Fruit fly (Drosophila melanogaster) whole organism, embryonic: Measurements from ENCODE around the gene AsnRS.

Source experiments
- CG10462 ChIP-seq: fragments of 200-800 bp; sonication (Bioruptor generic); optimal IDR thresholded peaks from 2 replicates; lab custom pipeline; 2016; ENCODE audit warnings: missing biosample characterization, missing genetic modification characterization
- CG11247 ChIP-seq: fragments of 200-800 bp; sonication (Bioruptor generic); IDR thresholded peaks from 2 replicates; pipeline ENCODE4 v1.3.6; 2022; ENCODE audit warnings: missing biosample characterization, missing genetic modification characterization
- CG11398 ChIP-seq: fragments of 200-800 bp; sonication (Bioruptor generic); optimal IDR thresholded peaks from 2 replicates; lab custom pipeline; 2016; ENCODE audit warnings: missing biosample characterization, missing genetic modification characterization
- CG11560 ChIP-seq: fragments of 200-800 bp; sonication (Bioruptor generic); IDR thresholded peaks from 3 replicates; pipeline ENCODE4 v1.3.6; 2022; ENCODE audit warnings: missing biosample characterization, missing genetic modification characterization
- CG12155 ChIP-seq: fragments of 200-800 bp; sonication (Bioruptor generic); optimal IDR thresholded peaks from 3 replicates; lab custom pipeline; 2016; ENCODE audit warnings: missing biosample characterization, missing genetic modification characterization
- CG1233 ChIP-seq: fragments of 200-800 bp; sonication (Bioruptor generic); optimal IDR thresholded peaks from 4 replicates; lab custom pipeline; 2018; ENCODE audit warnings: missing biosample characterization, mild to moderate bottlenecking, missing genetic modification characterization
- CG12744 ChIP-seq: fragments of 200-800 bp; sonication (Bioruptor generic); optimal IDR thresholded peaks from 2 replicates; lab custom pipeline; 2016; ENCODE audit warnings: missing biosample characterization, missing genetic modification characterization
- CG13123 ChIP-seq: fragments of 200-800 bp; sonication (Bioruptor generic); optimal IDR thresholded peaks from 2 replicates; lab custom pipeline; 2016; ENCODE audit warnings: missing biosample characterization, missing genetic modification characterization
- CG17385 ChIP-seq: fragments of 200-800 bp; sonication (Bioruptor generic); optimal IDR thresholded peaks from 3 replicates; lab custom pipeline; 2018; ENCODE audit warnings: missing biosample characterization, mild to moderate bottlenecking, missing genetic modification characterization
- CG2116 ChIP-seq: fragments of 200-800 bp; sonication (Bioruptor generic); optimal IDR thresholded peaks from 3 replicates; lab custom pipeline; 2018; ENCODE audit warnings: missing biosample characterization, mild to moderate bottlenecking, missing genetic modification characterization
- CG31388 ChIP-seq: fragments of 200-800 bp; sonication (Bioruptor generic); optimal IDR thresholded peaks from 2 replicates; lab custom pipeline; 2016; ENCODE audit warnings: missing biosample characterization, missing genetic modification characterization
- CG33557 ChIP-seq: fragments of 200-800 bp; sonication (Bioruptor generic); optimal IDR thresholded peaks from 2 replicates; lab custom pipeline; 2019; ENCODE audit warnings: missing biosample characterization, mild to moderate bottlenecking, missing genetic modification characterization, moderate library complexity
- CG34376 ChIP-seq: fragments of 200-800 bp; sonication (Bioruptor generic); optimal IDR thresholded peaks from 2 replicates; lab custom pipeline; 2018; ENCODE audit warnings: missing biosample characterization, mild to moderate bottlenecking, missing genetic modification characterization
- CG3838 ChIP-seq: fragments of 200-800 bp; sonication (Bioruptor generic); optimal IDR thresholded peaks from 3 replicates; lab custom pipeline; 2016; ENCODE audit warnings: missing biosample characterization, missing genetic modification characterization
- CG6765 ChIP-seq: fragments of 200-800 bp; sonication (Bioruptor generic); optimal IDR thresholded peaks from 3 replicates; lab custom pipeline; 2017; ENCODE audit warnings: missing biosample characterization, mild to moderate bottlenecking, missing genetic modification characterization
- CG7963 ChIP-seq: fragments of 200-800 bp; sonication (Bioruptor generic); IDR thresholded peaks from 3 replicates; pipeline ENCODE4 v1.3.6; 2022; ENCODE audit warnings: missing biosample characterization, missing genetic modification characterization; ENCODE audit not compliant: partially characterized antibody
- CG8924 ChIP-seq: fragments of 200-800 bp; optimal IDR thresholded peaks from 3 replicates; lab custom pipeline; 2019; ENCODE audit warnings: missing biosample characterization, mild to moderate bottlenecking, missing genetic modification characterization, moderate library complexity
- Camta ChIP-seq: fragments of 200-800 bp; sonication (Bioruptor generic); optimal IDR thresholded peaks from 2 replicates; lab custom pipeline; 2016; ENCODE audit warnings: missing biosample characterization, missing genetic modification characterization
- Dfd ChIP-seq, 2 experiments: fragments of >200 bp; optimal IDR thresholded peaks; 2 replicates each; lab custom pipeline; 2017; ENCODE audit warnings: missing biosample characterization in 2 of 2, missing genetic modification characterization in 2 of 2
- Dip3 ChIP-seq: fragments of 200-800 bp; sonication (Bioruptor generic); optimal IDR thresholded peaks from 3 replicates; lab custom pipeline; 2016; ENCODE audit warnings: missing biosample characterization, missing genetic modification characterization
- Dp ChIP-seq: fragments of 200-800 bp; sonication (Bioruptor generic); optimal IDR thresholded peaks from 2 replicates; lab custom pipeline; 2018; ENCODE audit warnings: missing biosample characterization, mild to moderate bottlenecking, missing genetic modification characterization, moderate library complexity
- H15 ChIP-seq: fragments of 200-800 bp; sonication (Bioruptor generic); IDR thresholded peaks from 3 replicates; pipeline ENCODE4 v1.3.6; 2022; ENCODE audit warnings: missing biosample characterization, missing genetic modification characterization
- Hr3 ChIP-seq: fragments of 200-800 bp; sonication (Bioruptor generic); optimal IDR thresholded peaks from 3 replicates; lab custom pipeline; 2016; ENCODE audit warnings: missing biosample characterization, missing genetic modification characterization
- Hr51 ChIP-seq, 2 experiments: fragments of 200-800 bp; sonication (Bioruptor generic); optimal IDR thresholded peaks; 2 replicates in 1 of 2; 3 replicates in 1 of 2; lab custom pipeline; 2016 to 2018; ENCODE audit warnings: missing biosample characterization in 2 of 2, missing genetic modification characterization in 2 of 2, mild to moderate bottlenecking in 1 of 2, moderate library complexity in 1 of 2
- Max ChIP-seq: fragments of 200-800 bp; sonication (Bioruptor generic); optimal IDR thresholded peaks from 2 replicates; lab custom pipeline; 2016; ENCODE audit warnings: missing biosample characterization, mild to moderate bottlenecking, missing genetic modification characterization
- NFAT ChIP-seq: fragments of 200-800 bp; sonication (Bioruptor generic); IDR thresholded peaks from 2 replicates; pipeline ENCODE4 v1.3.6; 2022; ENCODE audit warnings: missing biosample characterization, missing genetic modification characterization
- Nf-YA ChIP-seq: fragments of 200-800 bp; sonication (Bioruptor generic); IDR thresholded peaks from 2 replicates; pipeline ENCODE4 v1.3.6; 2022; ENCODE audit warnings: missing biosample characterization, missing genetic modification characterization
- NfI ChIP-seq: fragments of 200-800 bp; sonication (Bioruptor generic); optimal IDR thresholded peaks from 3 replicates; lab custom pipeline; 2018; ENCODE audit warnings: missing biosample characterization, mild to moderate bottlenecking, missing genetic modification characterization, moderate library complexity
- Poxn ChIP-seq: fragments of 200-800 bp; sonication (Bioruptor generic); IDR thresholded peaks from 2 replicates; pipeline ENCODE4 v1.3.6; 2022; ENCODE audit warnings: missing biosample characterization, missing genetic modification characterization
- Spps ChIP-seq: fragments of 200-800 bp; sonication (Bioruptor generic); optimal IDR thresholded peaks from 2 replicates; lab custom pipeline; 2018; ENCODE audit warnings: missing biosample characterization, mild to moderate bottlenecking, missing genetic modification characterization
- Xrp1 ChIP-seq: fragments of 200-800 bp; sonication (Bioruptor generic); IDR thresholded peaks from 2 replicates; pipeline ENCODE4 v1.3.6; 2022; ENCODE audit warnings: missing biosample characterization, missing genetic modification characterization
- az2 ChIP-seq: fragments of 200-800 bp; sonication (Bioruptor generic); optimal IDR thresholded peaks from 3 replicates; lab custom pipeline; 2016; ENCODE audit warnings: missing biosample characterization, missing genetic modification characterization
- bsh ChIP-seq, 2 experiments: fragments of 200-800 bp; sonication (Bioruptor generic); optimal IDR thresholded peaks; 2 replicates each; lab custom pipeline; 2017 to 2018; ENCODE audit warnings: mild to moderate bottlenecking in 2 of 2, missing biosample characterization in 2 of 2, missing genetic modification characterization in 2 of 2, moderate library complexity in 1 of 2
- disco-r ChIP-seq: fragments of 200-800 bp; sonication (Bioruptor generic); optimal IDR thresholded peaks from 2 replicates; lab custom pipeline; 2016; ENCODE audit warnings: missing biosample characterization, missing genetic modification characterization
- dmrt99B ChIP-seq: fragments of 200-800 bp; sonication (Bioruptor generic); optimal IDR thresholded peaks from 2 replicates; lab custom pipeline; 2018; ENCODE audit warnings: missing biosample characterization, mild to moderate bottlenecking, missing genetic modification characterization, moderate library complexity
- gro ChIP-seq: fragments of 200-800 bp; sonication (Bioruptor generic); optimal IDR thresholded peaks from 2 replicates; lab custom pipeline; 2016; ENCODE audit warnings: missing biosample characterization, missing genetic modification characterization
- ham ChIP-seq: fragments of 200-800 bp; sonication (Bioruptor generic); IDR thresholded peaks from 2 replicates; pipeline ENCODE4 v1.3.6; 2022; ENCODE audit warnings: missing biosample characterization, missing genetic modification characterization
- hth ChIP-seq: fragments of >200 bp; optimal IDR thresholded peaks from 2 replicates; lab custom pipeline; 2017; ENCODE audit warnings: inconsistent platforms
- ken ChIP-seq: fragments of 200-800 bp; sonication (Bioruptor generic); IDR thresholded peaks from 3 replicates; pipeline ENCODE4 v1.3.6; 2022; ENCODE audit warnings: missing biosample characterization, missing genetic modification characterization
- luna ChIP-seq: fragments of 200-800 bp; sonication (Bioruptor generic); optimal IDR thresholded peaks from 2 replicates; lab custom pipeline; 2016; ENCODE audit warnings: missing biosample characterization, missing genetic modification characterization
- odd ChIP-seq: fragments of 200-800 bp; sonication (Bioruptor generic); optimal IDR thresholded peaks from 2 replicates; lab custom pipeline; 2017; ENCODE audit warnings: missing biosample characterization, mild to moderate bottlenecking, missing genetic modification characterization
- pnt ChIP-seq: fragments of 200-800 bp; sonication (Bioruptor generic); optimal IDR thresholded peaks from 3 replicates; lab custom pipeline; 2016; ENCODE audit warnings: missing biosample characterization, missing genetic modification characterization
- prd ChIP-seq, 3 experiments: fragments of >200 bp in 2 of 3; fragments of 200-800 bp in 1 of 3; sonication (Bioruptor generic) in 1 of 3; optimal IDR thresholded peaks in 2 of 3; IDR thresholded peaks in 1 of 3; 2 replicates in 2 of 3; 3 replicates in 1 of 3; pipeline versions ENCODE4 v1.3.6 to Lab custom; 2017 to 2022; ENCODE audit warnings: missing biosample characterization in 1 of 3, missing genetic modification characterization in 1 of 3
- pzg ChIP-seq: fragments of 200-800 bp; sonication (Bioruptor generic); optimal IDR thresholded peaks from 3 replicates; lab custom pipeline; 2018; ENCODE audit warnings: missing biosample characterization, mild to moderate bottlenecking, missing genetic modification characterization, moderate library complexity
- seq ChIP-seq: fragments of 200-800 bp; sonication (Bioruptor generic); IDR thresholded peaks from 2 replicates; pipeline ENCODE4 v1.3.6; 2022; ENCODE audit warnings: missing biosample characterization, missing genetic modification characterization
- sima ChIP-seq: fragments of 200-800 bp; sonication (Bioruptor generic); optimal IDR thresholded peaks from 2 replicates; lab custom pipeline; 2016; ENCODE audit warnings: missing biosample characterization, missing genetic modification characterization
- sna ChIP-seq: fragments of 200-800 bp; sonication (Bioruptor generic); IDR thresholded peaks from 2 replicates; pipeline ENCODE4 v1.3.6; 2022; ENCODE audit warnings: missing biosample characterization, missing genetic modification characterization; ENCODE audit not compliant: partially characterized antibody
- tio ChIP-seq: fragments of 200-800 bp; sonication (Bioruptor generic); optimal IDR thresholded peaks from 2 replicates; lab custom pipeline; 2017; ENCODE audit warnings: missing biosample characterization, missing genetic modification characterization, inconsistent platforms
- usp ChIP-seq: fragments of >200 bp; optimal IDR thresholded peaks from 2 replicates; lab custom pipeline; 2017; ENCODE audit warnings: missing biosample characterization, missing genetic modification characterization

Gene AsnRS

dm6 chr2L:19164933-19165813, 33.4 kb upstream of the AsnRS start (continued):
- TF ChIP-seq CG34376 (GFP tag; lab: Kevin White, UChicago) (peak; percentile 91), CG13123 (GFP tag; lab: Kevin White, UChicago) (peak; percentile 93), CG33557 (GFP tag; lab: Kevin White, UChicago) (peak; percentile 90), NfI (GFP tag; lab: Kevin White, UChicago) (peak; percentile 93), az2 (GFP tag; lab: Kevin White, UChicago) (peak; percentile 95), CG11398 (GFP tag; lab: Kevin White, UChicago) (peak; percentile 80), CG11247 (GFP tag; lab: Robert Waterston, UW) (peak; percentile 93), H15 (GFP tag; lab: Robert Waterston, UW) (peak; percentile 97), sima (peak; percentile 92), Max (GFP tag; lab: Kevin White, UChicago) (peak; percentile 93), luna (peak; percentile 96), bsh (GFP tag; optimal IDR thresholded peaks at IDR 0.05; lab: Kevin White, UChicago) (peak; percentile 71 to 98), disco-r (GFP tag; lab: Kevin White, UChicago) (peak; percentile 93), Camta (GFP tag; lab: Kevin White, UChicago) (peak; percentile 98), gro (GFP tag; lab: Kevin White, UChicago) (peak; percentile 92), seq (GFP tag; lab: Robert Waterston, UW) (peak; percentile 97), Poxn (peak; percentile 74), CG12155 (peak; percentile 93), CG17385 (GFP tag; lab: Kevin White, UChicago) (peak; percentile 93), Hr3 (GFP tag; lab: Kevin White, UChicago) (peak; percentile 95), usp (GFP tag; lab: Kevin White, UChicago) (no peak), Xrp1 (GFP tag; lab: Robert Waterston, UW) (peak; percentile 99), hth (no peak), CG10462 (GFP tag; lab: Kevin White, UChicago) (peak; percentile 96), tio (GFP tag; lab: Kevin White, UChicago) (peak; percentile 94), odd (GFP tag; lab: Kevin White, UChicago) (peak; percentile 94), CG1233 (GFP tag; lab: Kevin White, UChicago) (peak; percentile 94), pnt (GFP tag; lab: Kevin White, UChicago) (peak; percentile 96), Dfd (GFP tag; optimal IDR thresholded peaks at IDR 0.05; lab: Kevin White, UChicago) (no peak), CG8924 (peak; percentile 98), Spps (peak; percentile 96), ken (peak; percentile 95), Nf-YA (peak; percentile 94), dmrt99B (tag; lab: Kevin White, UChicago) (peak; percentile 99), CG31388 (GFP tag; lab: Kevin White, UChicago) (peak; percentile 84), Hr51 (GFP tag; optimal IDR thresholded peaks at IDR 0.05; lab: Kevin White, UChicago) (peak; percentile 92 to 97), ham (GFP tag; lab: Robert Waterston, UW) (peak; percentile 84; the same call in 1 of the 2 replicates), CG7963 (GFP tag; lab: Robert Waterston, UW) (no peak), CG11560 (peak; percentile 77), CG3838 (GFP tag; lab: Kevin White, UChicago) (peak; percentile 76), CG6765 (peak; percentile 91), pzg (GFP tag; lab: Kevin White, UChicago) (peak; percentile 11), prd (optimal IDR thresholded peaks at IDR 0.05; lab: Kevin White, UChicago) (no peak), prd (GFP tag; IDR thresholded peaks at IDR 0.05; lab: Robert Waterston, UW) (peak; percentile 99), Dip3 (GFP tag; lab: Kevin White, UChicago) (peak; percentile 91), NFAT (peak; percentile 92), sna (GFP tag; lab: Robert Waterston, UW) (0 out of 2 replicates have a peak, but pooled peaks have one; percentile 18), CG12744 (GFP tag; lab: Kevin White, UChicago) (peak; percentile 94), Dp (GFP tag; lab: Kevin White, UChicago) (peak; percentile 7), CG2116 (GFP tag; lab: Kevin White, UChicago) (peak; percentile 79)
